Worm (Caenorhabditis elegans): Measurements from ENCODE around the gene abts-3.

- TF ChIP-seq ztf-11 (tag; optimal IDR thresholded peaks at IDR 0.05) (no peak), ceh-8 (GFP tag; optimal IDR thresholded peaks at IDR 0.05) (no peak), fos-1 (tag; optimal IDR thresholded peaks at IDR 0.05) (no peak), aly-2 (tag; optimal IDR thresholded peaks at IDR 0.05) (no peak), ama-1 (optimal IDR thresholded peaks at IDR 0.05) (no peak), mdl-1 (tag; optimal IDR thresholded peaks at IDR 0.05) (no peak), alr-1 (tag; optimal IDR thresholded peaks at IDR 0.05; ENCODE audit: borderline replicate concordance) (no peak)
These were observed 18.8 kb upstream of the abts-3 start for ce11 chrII:6113842-6114441.

Measured in whole organism, L1 larva.